Worm (Caenorhabditis elegans): ENCODE measurements around the gene ule-2.
A peak's percentile ranks its signal among the peaks of the same experiment; 100 is the strongest.

The ule-2 gene

ce11 chrIV:14622109-14622508, 12.8 kb upstream of the ule-2 start:
- TF ChIP-seq B0310.2 (tag; optimal IDR thresholded peaks at IDR 0.05) (peak; percentile 2), hmg-4 (GFP tag; optimal IDR thresholded peaks at IDR 0.05) (no peak)

- no peak for TF ChIP-seq scrt-1 (GFP tag; IDR thresholded peaks at IDR 0.05)
- no peak for TF ChIP-seq tbx-37 (GFP tag; conservative IDR thresholded peaks at IDR 0.05)
- TF ChIP-seq hmg-4 (GFP tag; optimal IDR thresholded peaks at IDR 0.05) = no peak
- TF ChIP-seq flt-1 (GFP tag; IDR thresholded peaks at IDR 0.05) = no peak
- TF ChIP-seq F13C5.2 (tag; optimal IDR thresholded peaks at IDR 0.05) = no peak
- no peak for TF ChIP-seq ceh-13 (GFP tag; optimal IDR thresholded peaks at IDR 0.05)
Measured at ce11 chrIV:14631726-14632125, 3.2 kb upstream of the ule-2 start.

- TF ChIP-seq ama-1 (optimal IDR thresholded peaks at IDR 0.05) = no peak
- TF ChIP-seq scrt-1 (GFP tag; IDR thresholded peaks at IDR 0.05) = no peak
- TF ChIP-seq tbx-37 (GFP tag; conservative IDR thresholded peaks at IDR 0.05) = no peak
- TF ChIP-seq tbx-11 (GFP tag; IDR thresholded peaks at IDR 0.05) = no peak
- TF ChIP-seq hnd-1 (tag; optimal IDR thresholded peaks at IDR 0.05) = no peak
- no peak for TF ChIP-seq B0310.2 (tag; optimal IDR thresholded peaks at IDR 0.05)
- TF ChIP-seq ets-7 (tag; optimal IDR thresholded peaks at IDR 0.05) = no peak
- no peak for TF ChIP-seq F13C5.2 (tag; optimal IDR thresholded peaks at IDR 0.05)
- TF ChIP-seq ceh-13 (GFP tag; optimal IDR thresholded peaks at IDR 0.05) = no peak
- no peak for TF ChIP-seq ceh-36 (tag; optimal IDR thresholded peaks at IDR 0.05)
- no peak for TF ChIP-seq flt-1 (GFP tag; IDR thresholded peaks at IDR 0.05)
- no peak for TF ChIP-seq pes-1 (GFP tag; IDR thresholded peaks at IDR 0.05)
- TF ChIP-seq aly-1 (tag; optimal IDR thresholded peaks at IDR 0.05) = no peak
- TF ChIP-seq sea-1 (GFP tag; conservative IDR thresholded peaks at IDR 0.05) = no peak
Measured at ce11 chrIV:14632799-14633198, 2.1 kb upstream of the ule-2 start, which contains the start of gene irld-4. Gene irld-4 (plus strand): TSS chrIV:14633099.

ce11 chrIV:14637413-14637812, 2.5 kb downstream of the ule-2 start, which contains the start of gene srlf-27:
Gene srlf-27 (plus strand): TSS chrIV:14637713.
- no peak for TF ChIP-seq scrt-1 (GFP tag; IDR thresholded peaks at IDR 0.05)

ce11 chrIV:14653066-14653465, 18.1 kb downstream of the ule-2 start, which contains the start of gene talp-3:
Gene talp-3 (minus strand): TSS chrIV:14653380.
- no peak for TF ChIP-seq B0310.2 (tag; optimal IDR thresholded peaks at IDR 0.05)
- no peak for TF ChIP-seq flt-1 (GFP tag; IDR thresholded peaks at IDR 0.05)
- no peak for TF ChIP-seq hmbx-1 (tag; optimal IDR thresholded peaks at IDR 0.05)
- TF ChIP-seq hnd-1 (tag; optimal IDR thresholded peaks at IDR 0.05) = no peak
- TF ChIP-seq tra-4 (tag; optimal IDR thresholded peaks at IDR 0.05) = no peak
- TF ChIP-seq tbx-37 (GFP tag; conservative IDR thresholded peaks at IDR 0.05) = no peak

- peak; percentile 14 for TF ChIP-seq F13C5.2 (tag; optimal IDR thresholded peaks at IDR 0.05)
- TF ChIP-seq ceh-13 (GFP tag; optimal IDR thresholded peaks at IDR 0.05) = no peak
Measured at ce11 chrIV:14656573-14657129, 21.7 kb downstream of the ule-2 start, which contains the start of gene Y57G11C.33. Gene Y57G11C.33 (plus strand): TSS chrIV:14657079.

ce11 chrIV:14658054-14658631, 23.2 kb downstream of the ule-2 start, which contains the start of gene anoh-2:
Gene anoh-2 (plus strand): TSS chrIV:14658308.
- no peak for TF ChIP-seq tbx-37 (GFP tag; conservative IDR thresholded peaks at IDR 0.05)
- TF ChIP-seq ama-1 (optimal IDR thresholded peaks at IDR 0.05) = no peak
- no peak for TF ChIP-seq flt-1 (GFP tag; IDR thresholded peaks at IDR 0.05)
- no peak for TF ChIP-seq F13C5.2 (tag; optimal IDR thresholded peaks at IDR 0.05)
- no peak for TF ChIP-seq B0310.2 (tag; optimal IDR thresholded peaks at IDR 0.05)
- TF ChIP-seq hmg-4 (GFP tag; optimal IDR thresholded peaks at IDR 0.05) = no peak
- no peak for TF ChIP-seq aly-1 (tag; optimal IDR thresholded peaks at IDR 0.05)
- TF ChIP-seq ets-7 (tag; optimal IDR thresholded peaks at IDR 0.05) = no peak
- no peak for TF ChIP-seq ceh-36 (tag; optimal IDR thresholded peaks at IDR 0.05)
- no peak for TF ChIP-seq sea-1 (GFP tag; conservative IDR thresholded peaks at IDR 0.05)
- TF ChIP-seq scrt-1 (GFP tag; IDR thresholded peaks at IDR 0.05) = no peak
- no peak for TF ChIP-seq tra-4 (tag; optimal IDR thresholded peaks at IDR 0.05)
- TF ChIP-seq pes-1 (GFP tag; IDR thresholded peaks at IDR 0.05) = no peak
- no peak for TF ChIP-seq hmbx-1 (tag; optimal IDR thresholded peaks at IDR 0.05)
- no peak for TF ChIP-seq tbx-11 (GFP tag; IDR thresholded peaks at IDR 0.05)
- no peak for TF ChIP-seq hnd-1 (tag; optimal IDR thresholded peaks at IDR 0.05)
- no peak for TF ChIP-seq ceh-13 (GFP tag; optimal IDR thresholded peaks at IDR 0.05)

- no peak for TF ChIP-seq sea-1 (GFP tag; conservative IDR thresholded peaks at IDR 0.05)
- TF ChIP-seq ceh-13 (GFP tag; optimal IDR thresholded peaks at IDR 0.05) = no peak
- TF ChIP-seq hmg-4 (GFP tag; optimal IDR thresholded peaks at IDR 0.05) = no peak
- TF ChIP-seq tra-4 (tag; optimal IDR thresholded peaks at IDR 0.05) = no peak
- TF ChIP-seq flt-1 (GFP tag; IDR thresholded peaks at IDR 0.05) = no peak
Measured at ce11 chrIV:14658927-14659326, 24.0 kb downstream of the ule-2 start.

- TF ChIP-seq ceh-13 (GFP tag; optimal IDR thresholded peaks at IDR 0.05) = no peak
- no peak for TF ChIP-seq aly-1 (tag; optimal IDR thresholded peaks at IDR 0.05)
- TF ChIP-seq ama-1 (optimal IDR thresholded peaks at IDR 0.05) = no peak
- no peak for TF ChIP-seq tbx-37 (GFP tag; conservative IDR thresholded peaks at IDR 0.05)
- TF ChIP-seq ceh-36 (tag; optimal IDR thresholded peaks at IDR 0.05) = no peak
- no peak for TF ChIP-seq tra-4 (tag; optimal IDR thresholded peaks at IDR 0.05)
- TF ChIP-seq scrt-1 (GFP tag; IDR thresholded peaks at IDR 0.05) = no peak
- TF ChIP-seq pes-1 (GFP tag; IDR thresholded peaks at IDR 0.05) = no peak
- TF ChIP-seq ets-7 (tag; optimal IDR thresholded peaks at IDR 0.05) = no peak
- TF ChIP-seq B0310.2 (tag; optimal IDR thresholded peaks at IDR 0.05) = no peak
- no peak for TF ChIP-seq flt-1 (GFP tag; IDR thresholded peaks at IDR 0.05)
Measured at ce11 chrIV:14661370-14661769, 26.4 kb downstream of the ule-2 start.
